Worm (Caenorhabditis elegans) whole organism, young adult: ENCODE measurements around the gene F34H10.1.

Source experiments
- B0261.1 ChIP-seq: sonication (generic microtip); optimal IDR thresholded peaks from 2 replicates; lab custom pipeline; 2016; ENCODE audit warnings: mild to moderate bottlenecking, missing genetic modification characterization, moderate library complexity, missing compliant biosample characterization
- F33H1.4 ChIP-seq: fragments of 200-800 bp; sonication (Bioruptor generic); IDR thresholded peaks from 2 replicates; pipeline ENCODE4 v1.3.6; 2022; ENCODE audit warnings: missing genetic modification reagents, missing genetic modification characterization, missing compliant biosample characterization
- F52B5.7 ChIP-seq: sonication (generic microtip); optimal IDR thresholded peaks from 2 replicates; lab custom pipeline; 2016; ENCODE audit warnings: mild to moderate bottlenecking, missing genetic modification characterization, missing compliant biosample characterization
- F55B11.4 ChIP-seq: sonication (generic microtip); optimal IDR thresholded peaks from 2 replicates; lab custom pipeline; 2016; ENCODE audit warnings: missing compliant biosample characterization, missing genetic modification characterization, borderline replicate concordance; ENCODE audit not compliant: insufficient read depth
- F57A8.1 ChIP-seq: fragments of 200-800 bp; sonication (Bioruptor generic); optimal IDR thresholded peaks from 2 replicates; lab custom pipeline; 2018; ENCODE audit warnings: mild to moderate bottlenecking, missing genetic modification characterization, moderate library complexity, missing compliant biosample characterization
- K11D2.4 ChIP-seq: fragments of 200-800 bp; sonication (Bioruptor generic); IDR thresholded peaks from 2 replicates; pipeline ENCODE4 v1.3.6; 2022; ENCODE audit warnings: missing genetic modification reagents, missing genetic modification characterization, missing compliant biosample characterization
- Y53F4B.3 ChIP-seq: fragments of 200-800 bp; sonication (Bioruptor generic); IDR thresholded peaks from 2 replicates; pipeline ENCODE4 v1.3.6; 2022; ENCODE audit warnings: missing genetic modification reagents, missing genetic modification characterization, missing compliant biosample characterization
- Y53G8AR.9 ChIP-seq: fragments of 200-800 bp; sonication (Bioruptor generic); conservative IDR thresholded peaks from 2 replicates; pipeline ENCODE4 v1.3.6; 2022; ENCODE audit warnings: missing genetic modification reagents, missing genetic modification characterization, missing compliant biosample characterization
- akir-1 ChIP-seq: fragments of 200-800 bp; sonication (Bioruptor generic); optimal IDR thresholded peaks from 2 replicates; lab custom pipeline; 2018; ENCODE audit warnings: mild to moderate bottlenecking, missing genetic modification characterization, moderate library complexity, missing compliant biosample characterization
- atf-7 ChIP-seq: sonication (generic microtip); optimal IDR thresholded peaks from 2 replicates; lab custom pipeline; 2017; ENCODE audit warnings: mild to moderate bottlenecking, missing genetic modification characterization, missing compliant biosample characterization
- athp-1 ChIP-seq: sonication (generic microtip); optimal IDR thresholded peaks from 2 replicates; lab custom pipeline; 2017; ENCODE audit warnings: mild to moderate bottlenecking, missing genetic modification characterization, missing compliant biosample characterization
- attf-3 ChIP-seq: fragments of 200-800 bp; sonication (Bioruptor generic); conservative IDR thresholded peaks from 2 replicates; pipeline ENCODE4 v1.3.6; 2022; ENCODE audit warnings: missing genetic modification reagents, missing genetic modification characterization, missing compliant biosample characterization
- attf-6 ChIP-seq: fragments of 200-800 bp; sonication (Bioruptor generic); IDR thresholded peaks from 2 replicates; pipeline ENCODE4 v1.3.6; 2022; ENCODE audit warnings: missing genetic modification reagents, missing genetic modification characterization, missing compliant biosample characterization
- bed-1 ChIP-seq: fragments of 200-800 bp; sonication (Bioruptor generic); IDR thresholded peaks from 2 replicates; pipeline ENCODE4 v1.3.6; 2022; ENCODE audit warnings: missing genetic modification reagents, missing genetic modification characterization, missing compliant biosample characterization
- bed-2 ChIP-seq: fragments of 200-800 bp; sonication (Bioruptor generic); IDR thresholded peaks from 2 replicates; pipeline ENCODE4 v1.3.6; 2022; ENCODE audit warnings: missing genetic modification reagents, missing genetic modification characterization, missing compliant biosample characterization
- cebp-1 ChIP-seq, 2 experiments: fragments of 200-800 bp in 1 of 2; sonication (Bioruptor generic) in 1 of 2; sonication (generic microtip) in 1 of 2; IDR thresholded peaks in 1 of 2; optimal IDR thresholded peaks in 1 of 2; 2 replicates each; pipeline versions ENCODE4 v1.3.6 to Lab custom; 2017 to 2022; ENCODE audit warnings: missing compliant biosample characterization in 2 of 2, missing genetic modification characterization in 2 of 2, mild to moderate bottlenecking in 1 of 2, missing genetic modification reagents in 1 of 2, moderate library complexity in 1 of 2
- ceh-40 ChIP-seq: fragments of 200-800 bp; sonication (Bioruptor generic); IDR thresholded peaks from 2 replicates; pipeline ENCODE4 v1.3.6; 2022; ENCODE audit warnings: missing genetic modification characterization, missing compliant biosample characterization
- ceh-58 ChIP-seq: fragments of 200-800 bp; sonication (Bioruptor generic); IDR thresholded peaks from 2 replicates; pipeline ENCODE4 v1.3.6; 2022; ENCODE audit warnings: missing genetic modification characterization, missing compliant biosample characterization
- ceh-79 ChIP-seq: sonication (generic microtip); optimal IDR thresholded peaks from 2 replicates; lab custom pipeline; 2017; ENCODE audit warnings: mild to moderate bottlenecking, missing genetic modification characterization, missing compliant biosample characterization
- chd-7 ChIP-seq: sonication (generic microtip); optimal IDR thresholded peaks from 2 replicates; lab custom pipeline; 2016; ENCODE audit warnings: mild to moderate bottlenecking, missing genetic modification characterization, moderate library complexity, missing compliant biosample characterization
- dpff-1 ChIP-seq: sonication (generic microtip); optimal IDR thresholded peaks from 2 replicates; lab custom pipeline; 2017; ENCODE audit warnings: mild to moderate bottlenecking, missing genetic modification characterization, missing compliant biosample characterization
- egl-44 ChIP-seq: fragments of 200-800 bp; sonication (Bioruptor generic); IDR thresholded peaks from 2 replicates; pipeline ENCODE4 v1.3.6; 2022; ENCODE audit warnings: missing genetic modification reagents, missing genetic modification characterization, missing compliant biosample characterization
- hmg-20 ChIP-seq: fragments of 200-800 bp; sonication (Bioruptor generic); IDR thresholded peaks from 2 replicates; pipeline ENCODE4 v1.3.6; 2022; ENCODE audit warnings: missing genetic modification reagents, missing genetic modification characterization, missing compliant biosample characterization
- lin-26 ChIP-seq: fragments of 200-800 bp; sonication (Bioruptor generic); IDR thresholded peaks from 2 replicates; pipeline ENCODE4 v1.3.6; 2022; ENCODE audit warnings: missing genetic modification reagents, missing genetic modification characterization, missing compliant biosample characterization
- lir-1 ChIP-seq: fragments of 200-800 bp; sonication (Bioruptor generic); conservative IDR thresholded peaks from 2 replicates; pipeline ENCODE4 v1.3.6; 2022; ENCODE audit warnings: missing genetic modification reagents, missing genetic modification characterization, missing compliant biosample characterization
- lsl-1 ChIP-seq: fragments of 200-800 bp; sonication (Bioruptor generic); optimal IDR thresholded peaks from 2 replicates; lab custom pipeline; 2018; ENCODE audit warnings: mild to moderate bottlenecking, missing genetic modification characterization, moderate library complexity, missing compliant biosample characterization
- lsy-27 ChIP-seq: sonication (generic microtip); optimal IDR thresholded peaks from 2 replicates; lab custom pipeline; 2017; ENCODE audit warnings: missing genetic modification characterization, mild to moderate bottlenecking, missing compliant biosample characterization, antibody characterized with exemption, missing genotype, borderline replicate concordance; ENCODE audit not compliant: insufficient read depth
- madf-10 ChIP-seq: sonication (generic microtip); optimal IDR thresholded peaks from 2 replicates; lab custom pipeline; 2016; ENCODE audit warnings: mild to moderate bottlenecking, missing genetic modification characterization, missing compliant biosample characterization
- madf-3 ChIP-seq: fragments of 200-800 bp; sonication (Bioruptor generic); IDR thresholded peaks from 2 replicates; pipeline ENCODE4 v1.3.6; 2022; ENCODE audit warnings: missing genetic modification reagents, missing genetic modification characterization, missing compliant biosample characterization
- nfyb-1 ChIP-seq: fragments of 200-800 bp; sonication (Bioruptor generic); IDR thresholded peaks from 2 replicates; pipeline ENCODE4 v1.3.6; 2022; ENCODE audit warnings: missing genetic modification reagents, missing genetic modification characterization, missing compliant biosample characterization
- nhr-120 ChIP-seq: fragments of 200-800 bp; sonication (Bioruptor generic); IDR thresholded peaks from 2 replicates; pipeline ENCODE4 v1.3.6; 2022; ENCODE audit warnings: missing genetic modification characterization, missing compliant biosample characterization
- nhr-27 ChIP-seq: fragments of 200-800 bp; sonication (Bioruptor generic); optimal IDR thresholded peaks from 2 replicates; lab custom pipeline; 2018; ENCODE audit warnings: mild to moderate bottlenecking, missing genetic modification characterization, moderate library complexity, missing compliant biosample characterization
- pbrm-1 ChIP-seq: fragments of 200-800 bp; sonication (Bioruptor generic); IDR thresholded peaks from 2 replicates; pipeline ENCODE4 v1.3.6; 2022; ENCODE audit warnings: missing genetic modification reagents, missing genetic modification characterization, missing compliant biosample characterization
- pha-4 ChIP-seq: fragments of 150-350 bp; sonication (generic microtip); optimal IDR thresholded peaks from 2 replicates; lab custom pipeline; 2014; ENCODE audit warnings: missing biosample characterization, missing genetic modification reagents, missing genetic modification characterization
- sdz-38 ChIP-seq: sonication (generic microtip); optimal IDR thresholded peaks from 2 replicates; lab custom pipeline; 2016; ENCODE audit warnings: missing genotype, missing genetic modification characterization, missing compliant biosample characterization
- snpc-1.3 ChIP-seq: sonication (generic microtip); optimal IDR thresholded peaks from 2 replicates; lab custom pipeline; 2017; ENCODE audit warnings: missing genetic modification characterization, mild to moderate bottlenecking, missing compliant biosample characterization, antibody characterized with exemption, moderate library complexity, missing genotype, missing genetic modification reagents; ENCODE audit not compliant: insufficient read depth
- snpc-3.4 ChIP-seq: sonication (generic microtip); optimal IDR thresholded peaks from 2 replicates; lab custom pipeline; 2017; ENCODE audit warnings: missing genetic modification characterization, mild to moderate bottlenecking, missing compliant biosample characterization, antibody characterized with exemption, moderate library complexity, missing genotype, missing genetic modification reagents
- snpc-4 ChIP-seq, 5 experiments: fragments of 150-350 bp in 1 of 5; sonication (generic microtip) in 4 of 5; optimal IDR thresholded peaks; 2 replicates each; lab custom pipeline; 2014 to 2018; ENCODE audit warnings: missing genetic modification characterization in 5 of 5, missing biosample characterization in 3 of 5, antibody characterized with exemption in 2 of 5, mild to moderate bottlenecking in 2 of 5, missing compliant biosample characterization in 2 of 5, missing genotype in 2 of 5, moderate library complexity in 2 of 5, missing genetic modification reagents in 1 of 5
- tbp1 ChIP-seq: fragments of 200-800 bp; sonication (Bioruptor generic); optimal IDR thresholded peaks from 2 replicates; lab custom pipeline; 2018; ENCODE audit warnings: mild to moderate bottlenecking, missing genetic modification characterization, missing compliant biosample characterization
- tlf-1 ChIP-seq: fragments of 200-800 bp; sonication (Bioruptor generic); optimal IDR thresholded peaks from 2 replicates; lab custom pipeline; 2018; ENCODE audit warnings: mild to moderate bottlenecking, missing genetic modification characterization, missing compliant biosample characterization
- unc-62 ChIP-seq: fragments of 150-350 bp; optimal IDR thresholded peaks from 2 replicates; lab custom pipeline; 2014; ENCODE audit warnings: missing biosample characterization, missing genetic modification reagents, missing genetic modification characterization
- ztf-25 ChIP-seq: fragments of 200-800 bp; sonication (Bioruptor generic); IDR thresholded peaks from 2 replicates; pipeline ENCODE4 v1.3.6; 2022; ENCODE audit warnings: missing genetic modification reagents, missing genetic modification characterization, missing compliant biosample characterization
- ztf-26 ChIP-seq: sonication (generic microtip); optimal IDR thresholded peaks from 2 replicates; lab custom pipeline; 2017; ENCODE audit warnings: missing genetic modification characterization, missing compliant biosample characterization
- ztf-28 ChIP-seq: fragments of 200-800 bp; sonication (Bioruptor generic); IDR thresholded peaks from 2 replicates; pipeline ENCODE4 v1.3.6; 2022; ENCODE audit warnings: missing genetic modification reagents, missing genetic modification characterization, missing compliant biosample characterization
- ztf-3 ChIP-seq: fragments of 200-800 bp; sonication (Bioruptor generic); optimal IDR thresholded peaks from 2 replicates; lab custom pipeline; 2018; ENCODE audit warnings: mild to moderate bottlenecking, missing genetic modification characterization, missing compliant biosample characterization
- ztf-6 ChIP-seq: fragments of 200-800 bp; sonication (Bioruptor generic); IDR thresholded peaks from 2 replicates; pipeline ENCODE4 v1.3.6; 2022; ENCODE audit warnings: missing genetic modification reagents, missing genetic modification characterization, missing compliant biosample characterization

Gene F34H10.1

DNA sequence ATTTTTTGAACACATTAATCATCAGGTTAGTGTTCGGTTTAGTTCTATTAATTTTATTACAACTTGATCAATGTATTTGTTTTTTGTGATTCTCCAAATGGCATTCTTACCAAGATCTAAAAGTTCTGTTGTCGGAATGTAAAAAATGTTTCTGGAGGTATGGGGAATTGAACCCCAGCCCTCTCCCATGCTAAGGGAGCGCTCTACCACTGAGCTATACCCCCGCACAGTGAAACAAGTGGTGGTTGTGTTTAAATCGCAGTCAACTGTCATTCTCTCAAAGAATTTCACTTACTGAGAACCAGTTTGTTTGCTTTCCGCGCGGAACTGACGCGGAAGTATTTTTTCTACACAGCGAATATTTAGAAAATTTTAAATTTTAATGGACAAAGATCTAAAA lies 11.8 kb downstream of the F34H10.1 start (continued):
- no peak for TF ChIP-seq ztf-3
- TF ChIP-seq egl-44 (GFP tag; lab: Robert Waterston, UW) = peak; percentile 87
- TF ChIP-seq Y53F4B.3 (GFP tag; lab: Robert Waterston, UW) = no peak
- TF ChIP-seq ceh-40 = peak; percentile 90
- peak; percentile 69 for TF ChIP-seq hmg-20 (GFP tag; lab: Robert Waterston, UW)
- no peak for TF ChIP-seq F55B11.4 (tag; lab: Kevin White, UChicago)
- peak; percentile 48 for TF ChIP-seq ztf-26 (tag; lab: Kevin White, UChicago)
- peak; percentile 65 for TF ChIP-seq athp-1
- TF ChIP-seq ceh-79 (tag; lab: Kevin White, UChicago) = peak; percentile 65
- TF ChIP-seq snpc-1.3 (tag; lab: Kevin White, UChicago) = peak; percentile 86
- TF ChIP-seq ztf-28 (GFP tag; lab: Robert Waterston, UW) = no peak
- TF ChIP-seq nhr-120 (GFP tag; lab: Robert Waterston, UW) = 0 out of 2 replicates have a peak, but pooled peaks have one; percentile 25
- TF ChIP-seq pbrm-1 (GFP tag; lab: Robert Waterston, UW) = peak; percentile 77
- TF ChIP-seq ztf-6 (GFP tag; lab: Robert Waterston, UW) = no peak
- 0 out of 2 replicates have a peak, but pooled peaks have one; percentile 21 for TF ChIP-seq lir-1 (GFP tag; lab: Robert Waterston, UW)
- TF ChIP-seq F52B5.7 (tag; lab: Kevin White, UChicago) = peak; percentile 80
- TF ChIP-seq bed-2 (GFP tag; lab: Robert Waterston, UW) = no peak
- TF ChIP-seq ztf-25 (GFP tag; lab: Robert Waterston, UW) = peak; percentile 83; the same call in 1 of the 2 replicates
- peak; percentile 85 for TF ChIP-seq chd-7 (tag; lab: Kevin White, UChicago)
- TF ChIP-seq K11D2.4 (GFP tag; lab: Robert Waterston, UW) = no peak
- TF ChIP-seq lin-26 (GFP tag; lab: Robert Waterston, UW) = peak; percentile 92
- peak; percentile 41 for TF ChIP-seq dpff-1 (tag; lab: Kevin White, UChicago)
- peak; percentile 55 for TF ChIP-seq akir-1 (GFP tag; lab: Kevin White, UChicago)
- TF ChIP-seq attf-3 = peak; percentile 45; the same call in 1 of the 2 replicates
- no peak for TF ChIP-seq lsy-27 (tag; lab: Kevin White, UChicago)
- TF ChIP-seq nfyb-1 (GFP tag; lab: Robert Waterston, UW) = peak; percentile 92
- TF ChIP-seq madf-3 (GFP tag; lab: Robert Waterston, UW) = peak; percentile 73; the same call in 1 of the 2 replicates
- TF ChIP-seq lsl-1 (GFP tag; lab: Kevin White, UChicago) = no peak
- TF ChIP-seq madf-10 (tag; lab: Kevin White, UChicago) = peak; percentile 55
- TF ChIP-seq F57A8.1 (GFP tag; lab: Kevin White, UChicago) = peak; percentile 60
- no peak for TF ChIP-seq unc-62 (GFP tag; lab: Kevin White, UChicago)
- TF ChIP-seq sdz-38 (tag; lab: Kevin White, UChicago) = no peak
- peak; percentile 81 for TF ChIP-seq nhr-27
- TF ChIP-seq Y53G8AR.9 (GFP tag; lab: Robert Waterston, UW) = peak; percentile 71; the same call in 1 of the 2 replicates
- peak; percentile 85; the same call in 1 of the 2 replicates for TF ChIP-seq bed-1
- TF ChIP-seq snpc-3.4 (tag; lab: Kevin White, UChicago) = peak; percentile 49
- no peak for TF ChIP-seq cebp-1 (GFP tag; IDR thresholded peaks at IDR 0.05; lab: Robert Waterston, UW)
- TF ChIP-seq cebp-1 (tag; optimal IDR thresholded peaks at IDR 0.05; lab: Kevin White, UChicago) = peak; percentile 59
- peak; percentile 77 for TF ChIP-seq snpc-4 (GFP tag; optimal IDR thresholded peaks at IDR 0.05; lab: Kevin White, UChicago)
- TF ChIP-seq snpc-4 (tag; optimal IDR thresholded peaks at IDR 0.05; lab: Kevin White, UChicago) = peak in 2 of 4 experiments; percentile 41 to 74
- no peak for TF ChIP-seq tlf-1 (GFP tag; lab: Kevin White, UChicago)
- TF ChIP-seq attf-6 (GFP tag; lab: Robert Waterston, UW) = peak; percentile 36; the same call in 1 of the 2 replicates
- TF ChIP-seq pha-4 (tag; lab: Kevin White, UChicago) = no peak
- TF ChIP-seq B0261.1 = peak; percentile 95
- TF ChIP-seq ceh-58 (GFP tag; lab: Robert Waterston, UW) = 0 out of 2 replicates have a peak, but pooled peaks have one; percentile 76
- TF ChIP-seq tbp1 = peak; percentile 95
- no peak for TF ChIP-seq F33H1.4
- peak; percentile 51 for TF ChIP-seq atf-7 (tag; lab: Kevin White, UChicago)
